Worm (Caenorhabditis elegans): Measurements from ENCODE around the gene puf-6.
"Not testable (repeated sequence)": the region's sequence is repeated elsewhere in the genome, so short reads cannot be mapped to it uniquely, and the experiment has no call there.

puf-6 gene

DNA sequence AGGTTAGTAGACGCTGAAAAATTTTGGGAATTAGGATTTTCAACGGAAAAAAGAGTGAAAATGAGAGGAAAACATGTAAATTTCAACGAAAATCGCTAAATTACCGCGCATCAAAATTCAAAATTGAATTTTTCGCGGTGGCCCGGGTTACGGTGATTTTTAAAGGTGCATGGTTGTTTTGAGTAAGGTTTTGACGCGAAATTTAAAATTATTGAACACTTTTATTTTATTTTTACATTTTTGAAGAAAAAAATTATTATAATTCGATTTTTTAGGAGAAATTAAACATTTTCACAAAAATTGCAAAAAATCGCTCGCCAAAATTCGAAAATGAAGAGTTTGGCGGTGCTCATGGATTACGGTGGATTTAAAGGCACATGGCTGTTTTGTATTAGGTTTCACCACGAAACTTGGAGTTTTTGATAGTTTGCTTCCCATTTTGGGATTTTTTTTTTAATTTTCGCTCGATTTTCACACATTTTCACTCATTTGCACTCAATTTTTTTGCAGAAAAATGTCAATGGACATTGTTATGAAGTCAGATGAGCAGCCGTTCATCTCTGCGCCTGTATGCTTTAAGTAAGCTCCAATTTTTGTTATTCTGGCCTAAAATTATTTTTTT is at the start of gene puf-6:
Gene puf-6, minus strand, starts transcription at position 13 of the 622 bp plus-strand sequence.
- not testable (repeated sequence) for TF ChIP-seq sptf-1 (tag; optimal IDR thresholded peaks at IDR 0.05); unc-39 (tag; optimal IDR thresholded peaks at IDR 0.05); ham-2 (GFP tag; optimal IDR thresholded peaks at IDR 0.05)

DNA sequence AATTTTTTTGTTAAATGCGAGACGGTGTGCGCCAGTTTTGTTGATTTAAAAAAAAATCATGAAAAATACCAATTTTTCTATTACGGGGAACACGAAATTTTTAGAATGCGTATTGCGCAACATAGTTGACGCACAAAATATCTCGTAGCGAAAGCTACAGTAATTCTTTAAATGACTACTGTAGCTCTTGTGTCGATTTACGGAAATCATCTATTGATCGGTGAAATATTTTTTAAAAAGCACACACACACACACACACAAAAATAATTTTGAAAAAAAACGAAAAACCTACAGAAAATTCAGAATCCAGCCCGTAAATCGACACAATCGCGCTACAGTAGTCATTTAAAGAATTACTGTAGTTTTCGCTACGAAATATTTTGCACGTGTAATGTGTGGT is 48.6 kb upstream of the puf-6 start:
- TF ChIP-seq zip-8 (tag; optimal IDR thresholded peaks at IDR 0.05) (peak; percentile 59), snpc-4 (tag; optimal IDR thresholded peaks at IDR 0.05) (no peak)

DNA sequence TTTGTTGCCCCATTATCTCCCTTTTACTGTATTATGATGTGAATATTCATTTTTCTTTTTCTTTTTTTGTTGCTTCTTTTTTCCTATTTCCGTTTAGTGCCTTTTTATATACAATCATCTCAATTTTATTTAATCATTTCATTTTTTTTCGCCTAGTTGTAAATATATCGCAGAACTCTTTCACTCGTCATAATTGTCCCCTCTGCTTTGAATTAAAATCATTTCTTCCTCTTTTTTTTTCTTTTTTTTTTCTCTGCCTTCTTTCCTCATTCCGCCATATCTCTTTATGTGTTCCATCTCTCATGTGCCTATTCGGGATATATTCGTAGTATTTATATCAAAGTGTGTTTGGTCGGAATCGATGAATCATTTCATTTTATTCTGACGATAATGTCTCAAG is 47.9 kb upstream of the puf-6 start, which contains the start of gene Y81G3A.4:
Gene Y81G3A.4, plus strand, starts transcription at position 301 of the 400 bp plus-strand sequence.
- no peak for TF ChIP-seq ceh-39 (tag; optimal IDR thresholded peaks at IDR 0.05)
- TF ChIP-seq lin-32 (GFP tag; optimal IDR thresholded peaks at IDR 0.05): no peak
- TF ChIP-seq elt-1 (tag; optimal IDR thresholded peaks at IDR 0.05; ENCODE audit: borderline replicate concordance, insufficient read depth): no peak
- TF ChIP-seq tbx-8 (GFP tag; optimal IDR thresholded peaks at IDR 0.05): no peak
- no peak for TF ChIP-seq flh-1 (GFP tag; optimal IDR thresholded peaks at IDR 0.05)
- TF ChIP-seq ces-1 (GFP tag; optimal IDR thresholded peaks at IDR 0.05): no peak
- TF ChIP-seq nhr-28 (tag; optimal IDR thresholded peaks at IDR 0.05): no peak
- TF ChIP-seq pha-4 (tag; optimal IDR thresholded peaks at IDR 0.05): no peak
- no peak for TF ChIP-seq mab-5 (tag; optimal IDR thresholded peaks at IDR 0.05)
- TF ChIP-seq sem-2 (GFP tag; optimal IDR thresholded peaks at IDR 0.05): no peak
- TF ChIP-seq drap-1 (GFP tag; optimal IDR thresholded peaks at IDR 0.05): no peak
- TF ChIP-seq nhr-237 (tag; optimal IDR thresholded peaks at IDR 0.05): no peak

DNA sequence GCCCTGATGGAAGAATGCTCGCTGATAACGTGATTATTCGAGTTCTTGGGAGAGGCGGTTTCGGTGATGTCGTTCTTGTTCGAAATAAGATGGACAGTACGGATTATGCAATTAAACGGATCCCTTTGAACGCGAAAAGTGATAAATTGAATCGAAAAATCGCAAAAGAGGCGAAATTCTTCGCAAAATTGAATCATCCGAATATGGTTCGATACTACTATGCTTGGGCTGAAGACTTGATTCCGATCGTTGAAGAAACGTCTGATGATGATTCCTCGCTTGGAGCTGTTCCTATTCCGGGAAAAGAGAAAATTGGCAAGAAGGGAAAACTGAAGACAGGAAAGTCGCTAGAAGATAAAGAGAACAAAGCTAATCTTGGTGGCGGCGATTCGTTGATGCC is 42.7 kb upstream of the puf-6 start:
- no peak for TF ChIP-seq unc-62 (GFP tag; optimal IDR thresholded peaks at IDR 0.05)
- TF ChIP-seq lsy-2 (tag; optimal IDR thresholded peaks at IDR 0.05): no peak
- TF ChIP-seq nhr-2 (tag; optimal IDR thresholded peaks at IDR 0.05): no peak
- TF ChIP-seq snpc-4 (tag; optimal IDR thresholded peaks at IDR 0.05): no peak
- no peak for TF ChIP-seq ceh-83 (GFP tag; optimal IDR thresholded peaks at IDR 0.05)
- no peak for TF ChIP-seq zip-8 (tag; optimal IDR thresholded peaks at IDR 0.05)
- no peak for TF ChIP-seq drap-1 (GFP tag; optimal IDR thresholded peaks at IDR 0.05)
- TF ChIP-seq bed-3 (GFP tag; optimal IDR thresholded peaks at IDR 0.05): no peak
- TF ChIP-seq ztf-11 (tag; optimal IDR thresholded peaks at IDR 0.05): no peak
- no peak for TF ChIP-seq sem-2 (GFP tag; optimal IDR thresholded peaks at IDR 0.05)
- no peak for TF ChIP-seq nhr-28 (tag; optimal IDR thresholded peaks at IDR 0.05)
- TF ChIP-seq ceh-39 (tag; optimal IDR thresholded peaks at IDR 0.05): no peak
- no peak for TF ChIP-seq ham-2 (GFP tag; optimal IDR thresholded peaks at IDR 0.05)
- TF ChIP-seq mep-1 (tag; optimal IDR thresholded peaks at IDR 0.05): no peak
- no peak for TF ChIP-seq pha-4 (tag; optimal IDR thresholded peaks at IDR 0.05)
- TF ChIP-seq elt-3 (tag; optimal IDR thresholded peaks at IDR 0.05): no peak
- TF ChIP-seq cnd-1 (tag; optimal IDR thresholded peaks at IDR 0.05): no peak

DNA sequence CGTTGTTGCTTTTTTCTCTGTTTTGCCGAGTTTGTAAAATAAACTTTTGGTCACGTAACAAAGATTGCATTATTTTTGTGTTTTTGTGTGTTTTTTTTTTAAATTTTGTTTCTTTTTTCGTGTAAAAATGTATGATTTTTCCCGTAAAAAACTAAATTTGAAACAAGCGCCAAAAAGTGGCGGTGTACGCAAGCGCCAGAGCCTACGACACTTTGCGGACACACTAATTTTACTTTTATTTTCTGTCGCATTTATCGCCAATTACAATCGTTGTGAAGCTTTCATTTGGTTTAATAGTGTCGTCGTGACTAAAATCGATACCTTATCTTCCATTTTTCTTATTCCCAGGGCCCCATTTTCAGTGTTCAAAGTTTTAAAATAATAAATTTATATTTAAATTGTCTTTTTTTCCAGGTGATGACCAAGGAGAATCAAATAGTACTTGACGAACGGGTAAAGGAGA is 40.5 kb upstream of the puf-6 start, which contains the start of the genes Y81G3A.1 and gcn-2:
Gene Y81G3A.1, minus strand, starts transcription at position 175 of the 463 bp plus-strand sequence.
Gene gcn-2, plus strand, starts transcription at position 413 of the 463 bp plus-strand sequence.
- TF ChIP-seq mls-2 (tag; optimal IDR thresholded peaks at IDR 0.05) (no peak), nhr-237 (tag; optimal IDR thresholded peaks at IDR 0.05) (peak; percentile 56), unc-62 (GFP tag; optimal IDR thresholded peaks at IDR 0.05) (no peak), blmp-1 (tag; optimal IDR thresholded peaks at IDR 0.05) (peak; percentile 25), mep-1 (tag; optimal IDR thresholded peaks at IDR 0.05) (peak; percentile 8), sptf-1 (tag; optimal IDR thresholded peaks at IDR 0.05) (no peak), nhr-76 (tag; optimal IDR thresholded peaks at IDR 0.05) (no peak)

DNA sequence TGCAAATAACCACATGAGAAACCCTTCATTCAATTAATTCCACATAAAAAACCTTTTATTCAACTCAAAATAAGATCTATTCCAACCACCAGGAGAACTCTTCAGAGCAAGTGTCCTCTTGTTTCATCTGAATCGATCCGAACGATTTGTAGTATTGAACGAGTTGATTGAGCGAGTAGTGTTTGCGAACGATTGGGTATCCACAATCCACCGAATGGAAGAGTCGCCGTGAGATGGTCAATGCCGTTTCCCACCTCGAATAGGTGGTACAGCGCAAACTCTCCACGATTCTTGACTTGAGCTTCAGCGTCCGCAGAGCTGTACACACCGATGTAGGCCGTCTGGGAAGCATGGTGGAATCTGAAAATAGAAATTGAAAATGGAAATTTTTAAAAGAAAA is 39.2 kb upstream of the puf-6 start, which contains the start of gene Y81G3A.6:
Gene Y81G3A.6, minus strand, starts transcription at position 101 of the 400 bp plus-strand sequence.
- not testable (repeated sequence) for TF ChIP-seq ces-1 (GFP tag; optimal IDR thresholded peaks at IDR 0.05); unc-120 (tag; optimal IDR thresholded peaks at IDR 0.05; ENCODE audit: poor library complexity, severe bottlenecking); zip-8 (tag; optimal IDR thresholded peaks at IDR 0.05)

Data from whole organism, mixed stage, embryonic.